Fruit fly (Drosophila melanogaster): ENCODE measurements around the gene cas.

Gene cas

dm6 chr3R:5682921-5683748 is 33.5 kb downstream of the cas start (continued):
- TF ChIP-seq CG10959 (GFP tag; IDR thresholded peaks at IDR 0.05) (no peak), MESR4 (GFP tag; optimal IDR thresholded peaks at IDR 0.05) (no peak), Ptx1 (GFP tag; IDR thresholded peaks at IDR 0.05) (peak; percentile 50), NFAT (GFP tag; IDR thresholded peaks at IDR 0.05) (no peak), CG6813 (GFP tag; optimal IDR thresholded peaks at IDR 0.05) (peak; percentile 32), Nf-YB (GFP tag; optimal IDR thresholded peaks at IDR 0.05) (peak; percentile 21), ab (GFP tag; optimal IDR thresholded peaks at IDR 0.05) (no peak), Elba2 (GFP tag; optimal IDR thresholded peaks at IDR 0.05) (no peak), CG3838 (GFP tag; optimal IDR thresholded peaks at IDR 0.05) (no peak), lilli (GFP tag; optimal IDR thresholded peaks at IDR 0.05) (peak; percentile 56), mld (GFP tag; IDR thresholded peaks at IDR 0.05; ENCODE audit: partially characterized antibody) (no peak), CG11723 (GFP tag; optimal IDR thresholded peaks at IDR 0.05) (peak; percentile 49), Dfd (GFP tag; optimal IDR thresholded peaks at IDR 0.05) (no peak), Hand (GFP tag; optimal IDR thresholded peaks at IDR 0.05) (no peak), CG13424 (tag; optimal IDR thresholded peaks at IDR 0.05) (peak; percentile 73), toy (GFP tag; IDR thresholded peaks at IDR 0.05) (no peak), Mrtf (GFP tag; IDR thresholded peaks at IDR 0.05) (peak; percentile 30; the same call in 2 of the 3 replicates), CG8388 (GFP tag; optimal IDR thresholded peaks at IDR 0.05) (peak; percentile 68), CG12071 (GFP tag; optimal IDR thresholded peaks at IDR 0.05) (no peak), Dip3 (GFP tag; optimal IDR thresholded peaks at IDR 0.05) (no peak), Blimp-1 (GFP tag; optimal IDR thresholded peaks at IDR 0.05) (peak; percentile 92), wek (GFP tag; optimal IDR thresholded peaks at IDR 0.05) (no peak), CG13775 (GFP tag; optimal IDR thresholded peaks at IDR 0.05) (peak; percentile 13), oc (tag; optimal IDR thresholded peaks at IDR 0.05) (peak; percentile 63), CG8924 (tag; optimal IDR thresholded peaks at IDR 0.05) (peak; percentile 60), Hmr (GFP tag; optimal IDR thresholded peaks at IDR 0.05) (no peak), CG7928 (GFP tag; optimal IDR thresholded peaks at IDR 0.05) (no peak), NC2α (GFP tag; optimal IDR thresholded peaks at IDR 0.05) (no peak), CG30403 (GFP tag; optimal IDR thresholded peaks at IDR 0.05) (peak; percentile 64), hkb (optimal IDR thresholded peaks at IDR 0.05) (no peak), hkb (GFP tag; IDR thresholded peaks at IDR 0.05) (peak; percentile 74), onecut (GFP tag; IDR thresholded peaks at IDR 0.05) (peak; percentile 35; the same call in 1 of the 2 replicates), CG4328 (GFP tag; optimal IDR thresholded peaks at IDR 0.05) (no peak), CG33213 (GFP tag; optimal IDR thresholded peaks at IDR 0.05) (no peak), Sry-β (GFP tag; optimal IDR thresholded peaks at IDR 0.05) (no peak), Lim3 (GFP tag; IDR thresholded peaks at IDR 0.05) (no peak), CG12942 (GFP tag; optimal IDR thresholded peaks at IDR 0.05) (peak; percentile 9), eyg (GFP tag; optimal IDR thresholded peaks at IDR 0.05) (no peak), HLHmδ (GFP tag; optimal IDR thresholded peaks at IDR 0.05) (peak; percentile 7), Fer3 (tag; optimal IDR thresholded peaks at IDR 0.05) (no peak), dan (GFP tag; IDR thresholded peaks at IDR 0.05) (no peak), h (optimal IDR thresholded peaks at IDR 0.05) (no peak), CG11695 (GFP tag; IDR thresholded peaks at IDR 0.05) (0 out of 3 replicates have a peak, but pooled peaks have one; percentile 22), CG7372 (GFP tag; IDR thresholded peaks at IDR 0.05) (no peak), HmgD (GFP tag; optimal IDR thresholded peaks at IDR 0.05) (no peak), CG4424 (GFP tag; optimal IDR thresholded peaks at IDR 0.05) (peak; percentile 63), CG17829 (tag; optimal IDR thresholded peaks at IDR 0.05) (peak; percentile 76), MTF-1 (GFP tag; optimal IDR thresholded peaks at IDR 0.05; ENCODE audit: borderline replicate concordance) (no peak), CG9932 (GFP tag; IDR thresholded peaks at IDR 0.05) (no peak), Dref (GFP tag; IDR thresholded peaks at IDR 0.05) (no peak)

Measured in whole organism, embryonic.